Worm (Caenorhabditis elegans) whole organism, L4 larva: ENCODE results near the gene C49C3.15.

Experiments used
- F37D6.2 ChIP-seq: sonication (generic microtip); optimal IDR thresholded peaks from 2 replicates; lab custom pipeline; 2016; ENCODE audit warnings: mild to moderate bottlenecking, missing genetic modification characterization, missing compliant biosample characterization
- F49E8.2 ChIP-seq: sonication (generic microtip); optimal IDR thresholded peaks from 2 replicates; lab custom pipeline; 2016; ENCODE audit warnings: missing compliant biosample characterization, mild to moderate bottlenecking, missing genetic modification characterization, borderline replicate concordance
- T20F7.1 ChIP-seq: fragments of 200-800 bp; sonication (Bioruptor generic); optimal IDR thresholded peaks from 2 replicates; lab custom pipeline; 2018; ENCODE audit warnings: mild to moderate bottlenecking, missing genetic modification characterization, missing compliant biosample characterization
- T26A8.4 ChIP-seq: fragments of 200-800 bp; sonication (Bioruptor generic); IDR thresholded peaks from 2 replicates; pipeline ENCODE4 v1.3.6; 2022; ENCODE audit warnings: missing genetic modification characterization, missing compliant biosample characterization
- Y5F2A.4 ChIP-seq: fragments of 200-800 bp; sonication (Bioruptor generic); optimal IDR thresholded peaks from 2 replicates; lab custom pipeline; 2018; ENCODE audit warnings: mild to moderate bottlenecking, missing genetic modification characterization, missing compliant biosample characterization
- ZK337.2 ChIP-seq: fragments of 200-800 bp; sonication (Bioruptor generic); IDR thresholded peaks from 2 replicates; pipeline ENCODE4 v1.3.6; 2022; ENCODE audit warnings: missing genetic modification reagents, missing genetic modification characterization, missing compliant biosample characterization
- aha-1 ChIP-seq: fragments of 150-350 bp; peaks from one replicate; lab custom pipeline; 2014; ENCODE audit warnings: missing biosample characterization, missing genetic modification characterization
- aly-2 ChIP-seq: sonication (generic microtip); optimal IDR thresholded peaks from 2 replicates; lab custom pipeline; 2018; ENCODE audit warnings: missing biosample characterization, missing genetic modification characterization
- arid-1 ChIP-seq: fragments of 200-800 bp; sonication (Bioruptor generic); conservative IDR thresholded peaks from 2 replicates; pipeline ENCODE4 v1.3.6; 2022; ENCODE audit warnings: missing genetic modification reagents, missing genetic modification characterization, missing compliant biosample characterization
- ceh-32 ChIP-seq: sonication (generic microtip); optimal IDR thresholded peaks from 2 replicates; lab custom pipeline; 2016; ENCODE audit warnings: mild to moderate bottlenecking, missing genetic modification characterization, missing compliant biosample characterization; ENCODE audit not compliant: poor library complexity
- ceh-62 ChIP-seq: sonication (generic microtip); optimal IDR thresholded peaks from 2 replicates; lab custom pipeline; 2017; ENCODE audit warnings: missing biosample characterization, missing genetic modification characterization
- ces-1 ChIP-seq: fragments of 150-350 bp; sonication (generic microtip); optimal IDR thresholded peaks from 4 replicates; lab custom pipeline; 2014; ENCODE audit warnings: missing biosample characterization, missing genetic modification reagents, missing genetic modification characterization
- ctbp-1 ChIP-seq: fragments of 200-800 bp; sonication (Bioruptor generic); IDR thresholded peaks from 2 replicates; pipeline ENCODE4 v1.3.6; 2022; ENCODE audit warnings: missing genetic modification reagents, missing genetic modification characterization, missing compliant biosample characterization
- daf-16 ChIP-seq, 3 experiments: sonication (generic microtip); optimal IDR thresholded peaks; 2 replicates each; lab custom pipeline; 2016 to 2017; ENCODE audit warnings: missing genetic modification characterization in 3 of 3, missing genetic modification reagents in 3 of 3, mild to moderate bottlenecking in 2 of 3, missing compliant biosample characterization in 2 of 3, missing biosample characterization in 1 of 3, moderate library complexity in 1 of 3
- daf-8 ChIP-seq: fragments of 200-800 bp; sonication (Bioruptor generic); IDR thresholded peaks from 2 replicates; pipeline ENCODE4 v1.3.6; 2022; ENCODE audit warnings: missing genetic modification characterization, missing compliant biosample characterization
- dmd-6 ChIP-seq: fragments of 200-800 bp; sonication (Bioruptor generic); IDR thresholded peaks from 2 replicates; pipeline ENCODE4 v1.3.6; 2022; ENCODE audit warnings: missing genetic modification reagents, missing genetic modification characterization, missing compliant biosample characterization
- dmd-9 ChIP-seq: fragments of 200-800 bp; sonication (Bioruptor generic); IDR thresholded peaks from 2 replicates; pipeline ENCODE4 v1.3.6; 2022; ENCODE audit warnings: missing genetic modification reagents, missing genetic modification characterization, missing compliant biosample characterization
- dve-1 ChIP-seq: sonication (generic microtip); optimal IDR thresholded peaks from 2 replicates; lab custom pipeline; 2017; ENCODE audit warnings: antibody characterized with exemption, mild to moderate bottlenecking, missing genetic modification characterization, missing compliant biosample characterization; ENCODE audit not compliant: insufficient read depth
- egl-27 ChIP-seq: sonication (generic microtip); optimal IDR thresholded peaks from 3 replicates; lab custom pipeline; 2017; ENCODE audit warnings: missing biosample characterization, missing genetic modification reagents, missing genetic modification characterization
- egl-43 ChIP-seq: fragments of 200-800 bp; sonication (Bioruptor generic); IDR thresholded peaks from 2 replicates; pipeline ENCODE4 v1.3.6; 2022; ENCODE audit warnings: missing genetic modification reagents, missing genetic modification characterization, missing compliant biosample characterization
- fos-1 ChIP-seq: fragments of 150-350 bp; optimal IDR thresholded peaks from 2 replicates; lab custom pipeline; 2014; ENCODE audit warnings: missing biosample characterization, missing genetic modification characterization
- hif-1 ChIP-seq, 2 experiments: sonication (generic microtip); optimal IDR thresholded peaks; 2 replicates each; lab custom pipeline; 2016 to 2017; ENCODE audit warnings: missing compliant biosample characterization in 2 of 2, missing genetic modification characterization in 2 of 2, missing genetic modification reagents in 2 of 2, missing genotype in 2 of 2, mild to moderate bottlenecking in 1 of 2
- hlh-11 ChIP-seq: fragments of 200-800 bp; sonication (Bioruptor generic); optimal IDR thresholded peaks from 2 replicates; lab custom pipeline; 2018; ENCODE audit warnings: mild to moderate bottlenecking, missing genetic modification characterization, missing compliant biosample characterization
- lin-1 ChIP-seq: fragments of 200-800 bp; sonication (Bioruptor generic); IDR thresholded peaks from 2 replicates; pipeline ENCODE4 v1.3.6; 2022; ENCODE audit warnings: missing genetic modification reagents, missing genetic modification characterization, missing compliant biosample characterization
- lin-29 ChIP-seq: fragments of 200-800 bp; sonication (Bioruptor generic); IDR thresholded peaks from 2 replicates; pipeline ENCODE4 v1.3.6; 2022; ENCODE audit warnings: missing genetic modification reagents, missing genetic modification characterization, missing compliant biosample characterization
- lin-38 ChIP-seq: fragments of 200-800 bp; sonication (Bioruptor generic); IDR thresholded peaks from 2 replicates; pipeline ENCODE4 v1.3.6; 2022; ENCODE audit warnings: missing genetic modification reagents, missing genetic modification characterization, missing compliant biosample characterization
- lsy-2 ChIP-seq, 2 experiments: fragments of 150-350 bp in 1 of 2; sonication (generic microtip) in 1 of 2; optimal IDR thresholded peaks; 2 replicates each; lab custom pipeline; 2014 to 2017; ENCODE audit warnings: missing biosample characterization in 2 of 2, missing genetic modification characterization in 2 of 2
- madf-9 ChIP-seq: fragments of 200-800 bp; sonication (Bioruptor generic); conservative IDR thresholded peaks from 2 replicates; pipeline ENCODE4 v1.3.6; 2022; ENCODE audit warnings: missing genetic modification reagents, missing genetic modification characterization, missing compliant biosample characterization
- mes-2 ChIP-seq: sonication (generic microtip); optimal IDR thresholded peaks from 2 replicates; lab custom pipeline; 2016; ENCODE audit warnings: missing genotype, mild to moderate bottlenecking, missing genetic modification characterization, missing compliant biosample characterization; ENCODE audit not compliant: poor library complexity, severe bottlenecking
- nhr-10 ChIP-seq: fragments of 150-350 bp; optimal IDR thresholded peaks from 2 replicates; lab custom pipeline; 2014; ENCODE audit warnings: missing biosample characterization, missing genetic modification characterization
- nhr-41 ChIP-seq: fragments of 200-800 bp; sonication (Bioruptor generic); IDR thresholded peaks from 2 replicates; pipeline ENCODE4 v1.3.6; 2022; ENCODE audit warnings: missing genetic modification reagents, missing genetic modification characterization, missing compliant biosample characterization
- nhr-77 ChIP-seq: fragments of 150-350 bp; optimal IDR thresholded peaks from 2 replicates; lab custom pipeline; 2014; ENCODE audit warnings: missing biosample characterization, missing genetic modification characterization
- pha-4 ChIP-seq, 2 experiments: fragments of 150-350 bp in 1 of 2; fragments of 200-800 bp in 1 of 2; sonication (Bioruptor generic) in 1 of 2; IDR thresholded peaks in 1 of 2; optimal IDR thresholded peaks in 1 of 2; 2 replicates each; pipeline versions ENCODE4 v1.3.6 to Lab custom; 2014 to 2022; ENCODE audit warnings: missing genetic modification characterization in 2 of 2, missing genetic modification reagents in 2 of 2, missing biosample characterization in 1 of 2, missing compliant biosample characterization in 1 of 2
- php-3 ChIP-seq: fragments of 200-800 bp; sonication (Bioruptor generic); IDR thresholded peaks from 2 replicates; pipeline ENCODE4 v1.3.6; 2022; ENCODE audit warnings: missing genetic modification reagents, missing genetic modification characterization, missing compliant biosample characterization
- pqm-1 ChIP-seq: sonication (generic microtip); optimal IDR thresholded peaks from 2 replicates; lab custom pipeline; 2017; ENCODE audit warnings: missing biosample characterization, missing genetic modification characterization
- rbr-2 ChIP-seq: sonication (generic microtip); optimal IDR thresholded peaks from 2 replicates; lab custom pipeline; 2016; ENCODE audit warnings: missing genotype, missing genetic modification characterization, missing compliant biosample characterization
- set-16 ChIP-seq: fragments of 200-800 bp; sonication (Bioruptor generic); IDR thresholded peaks from 2 replicates; pipeline ENCODE4 v1.3.6; 2022; ENCODE audit warnings: missing genetic modification reagents, missing genetic modification characterization, missing compliant biosample characterization
- unc-39 ChIP-seq: sonication (generic microtip); optimal IDR thresholded peaks from 2 replicates; lab custom pipeline; 2017; ENCODE audit warnings: missing biosample characterization, missing genetic modification characterization
- unc-62 ChIP-seq, 3 experiments: fragments of 150-350 bp in 1 of 3; sonication (generic microtip); optimal IDR thresholded peaks in 2 of 3; peaks in 1 of 3; 1 replicate in 1 of 3; 2 replicates in 2 of 3; lab custom pipeline; 2014 to 2017; ENCODE audit warnings: missing biosample characterization in 3 of 3, missing genetic modification characterization in 3 of 3, missing genetic modification reagents in 3 of 3, missing genotype in 1 of 3
- vab-7 ChIP-seq: fragments of 200-800 bp; sonication (Bioruptor generic); IDR thresholded peaks from 2 replicates; pipeline ENCODE4 v1.3.6; 2022; ENCODE audit warnings: missing genetic modification reagents, missing genetic modification characterization, missing compliant biosample characterization
- zip-2 ChIP-seq: fragments of 150-350 bp; optimal IDR thresholded peaks from 2 replicates; lab custom pipeline; 2014; ENCODE audit warnings: missing biosample characterization, missing genetic modification characterization

C49C3.15 gene

DNA sequence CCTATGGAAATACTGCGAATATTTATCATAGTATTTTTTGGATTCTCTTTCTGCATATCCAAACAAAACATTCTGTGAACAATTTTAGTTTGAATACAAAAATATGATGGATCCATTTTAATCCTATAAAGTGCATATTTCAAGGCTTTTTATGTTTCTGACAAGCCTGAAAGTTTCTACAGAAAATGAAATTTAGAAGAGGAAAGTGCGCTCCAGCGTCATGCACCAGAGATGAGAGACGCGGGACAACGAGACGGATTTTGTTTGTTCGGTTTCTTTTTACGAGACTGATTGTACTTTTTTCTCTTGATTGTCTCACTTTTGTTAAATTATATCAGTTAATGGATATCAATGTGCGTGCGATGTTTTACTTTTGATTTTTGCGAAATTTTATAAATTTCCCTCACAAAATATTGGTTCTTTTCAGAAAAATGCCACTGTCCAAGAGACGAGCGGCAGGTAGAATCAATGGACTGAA lies 2.9 kb upstream of the C49C3.15 start, which contains the start of gene C49C3.6 (continued):
- TF ChIP-seq egl-27 (tag; lab: Kevin White, UChicago), result no peak
- TF ChIP-seq F49E8.2 (tag; lab: Kevin White, UChicago), result no peak
- peak; percentile 28 for TF ChIP-seq mes-2 (tag; lab: Kevin White, UChicago)
- no peak for TF ChIP-seq ctbp-1 (GFP tag; lab: Robert Waterston, UW)
- no peak for TF ChIP-seq dve-1
- peak; percentile 72 for TF ChIP-seq lin-38 (GFP tag; lab: Robert Waterston, UW)
- TF ChIP-seq, all 104 proteins: peak for 5

DNA sequence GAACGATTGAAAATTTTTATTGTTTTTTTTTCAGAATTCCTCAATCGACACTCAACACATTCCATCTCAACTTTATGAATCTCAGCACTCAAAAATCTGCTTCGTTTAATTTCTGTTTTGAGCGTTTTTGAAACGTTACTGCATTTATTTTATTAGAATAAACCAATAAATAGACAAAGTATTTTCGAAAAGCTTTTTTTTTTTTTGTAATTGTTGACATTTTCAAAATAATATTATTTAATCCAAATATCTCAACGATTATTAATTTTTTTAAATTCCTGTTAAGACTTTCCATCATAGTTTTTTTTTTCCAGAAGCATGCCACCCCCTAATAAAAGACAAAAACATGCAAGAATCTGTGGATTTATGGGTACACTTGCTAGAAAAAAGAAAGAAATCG lies 1.8 kb upstream of the C49C3.15 start, which contains the start of gene C49C3.7:
TSS of gene C49C3.7 (plus strand) at position 301 of the 400 bp plus-strand sequence.
- TF ChIP-seq unc-62 (GFP tag; optimal IDR thresholded peaks at IDR 0.05 in 1 of 2; lab: Kevin White, UChicago) (no peak), unc-62 (tag; optimal IDR thresholded peaks at IDR 0.05; lab: Kevin White, UChicago) (no peak), aha-1 (tag; lab: Kevin White, UChicago) (peak; percentile 86), egl-27 (tag; lab: Kevin White, UChicago) (no peak), unc-39 (no peak), ceh-32 (no peak), php-3 (GFP tag; lab: Robert Waterston, UW) (no peak)

DNA sequence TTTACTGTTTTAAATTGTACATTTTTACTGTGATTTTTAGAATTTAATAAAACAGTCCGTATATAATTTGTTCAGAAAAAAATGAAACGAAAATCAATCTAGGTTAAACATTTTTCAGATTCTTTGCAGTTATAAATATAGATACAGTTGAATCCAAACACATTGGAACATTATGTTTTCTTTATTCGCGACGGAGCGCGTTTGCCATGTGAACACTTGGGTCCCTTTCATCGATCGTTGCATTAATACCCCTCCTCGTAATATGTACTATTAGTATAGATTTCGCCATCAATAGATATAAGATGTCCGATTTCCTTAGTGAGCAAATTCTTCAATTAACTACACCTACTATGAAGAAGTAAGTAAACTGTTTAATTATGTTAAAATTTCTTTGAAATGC lies 1.0 kb downstream of the C49C3.15 start, which contains the start of gene C49C3.8:
TSS of gene C49C3.8 (plus strand) at position 173 of the 400 bp plus-strand sequence.
- TF ChIP-seq mes-2 (tag; lab: Kevin White, UChicago) (peak; percentile 27), F37D6.2 (tag; lab: Kevin White, UChicago) (no peak), lin-38 (GFP tag; lab: Robert Waterston, UW) (peak; percentile 40), vab-7 (no peak), lsy-2 (tag; optimal IDR thresholded peaks at IDR 0.05; lab: Kevin White, UChicago) (peak in 1 of 2 experiments; percentile 51), aha-1 (tag; lab: Kevin White, UChicago) (peak; percentile 79)

DNA sequence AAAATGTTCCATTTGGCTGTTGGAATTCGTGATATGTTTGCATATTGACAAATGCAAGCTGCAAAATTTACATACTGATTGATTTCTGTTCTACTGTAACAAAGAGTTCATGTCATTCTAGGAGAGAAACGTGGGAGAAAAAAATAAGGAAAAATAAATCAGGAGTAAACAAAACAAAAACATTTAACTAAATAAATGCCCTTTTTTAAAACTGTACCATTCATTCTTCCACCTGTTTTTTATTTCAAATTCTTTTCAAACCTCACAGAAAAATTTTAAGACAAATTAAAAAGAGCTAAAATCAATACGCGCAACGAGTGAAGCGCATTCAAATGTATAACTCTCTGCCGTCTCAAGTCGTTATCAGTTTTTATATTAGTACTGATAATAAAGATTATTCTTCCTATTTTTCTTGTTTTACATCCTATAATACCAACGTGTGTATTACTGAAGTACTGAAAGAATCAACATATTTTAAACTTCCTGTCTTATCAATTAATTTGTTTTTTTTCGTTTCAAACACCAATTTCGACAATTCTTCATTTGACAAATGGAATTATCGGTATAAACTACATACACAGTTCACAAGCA lies 5.0 kb downstream of the C49C3.15 start, which contains the start of gene C49C3.10:
TSS of gene C49C3.10 (minus strand) at position 51 of the 591 bp plus-strand sequence.
- TF ChIP-seq ZK337.2 (GFP tag; lab: Robert Waterston, UW) (no peak), lin-1 (GFP tag; lab: Robert Waterston, UW) (no peak), aly-2 (tag; lab: Kevin White, UChicago) (no peak), zip-2 (tag; lab: Kevin White, UChicago) (no peak), fos-1 (tag; lab: Kevin White, UChicago) (no peak), dmd-9 (no peak), pqm-1 (tag; lab: Kevin White, UChicago) (peak; percentile 72), T26A8.4 (GFP tag; lab: Robert Waterston, UW) (no peak), nhr-41 (GFP tag; lab: Robert Waterston, UW) (no peak), nhr-77 (tag; lab: Kevin White, UChicago) (peak; percentile 79), hif-1 (tag; optimal IDR thresholded peaks at IDR 0.05; lab: Kevin White, UChicago) (no peak), madf-9 (no peak), lin-29 (GFP tag; lab: Robert Waterston, UW) (no peak), T20F7.1 (GFP tag; lab: Kevin White, UChicago) (no peak), lsy-2 (tag; optimal IDR thresholded peaks at IDR 0.05; lab: Kevin White, UChicago) (no peak), dmd-6 (GFP tag; lab: Robert Waterston, UW) (peak; percentile 46), daf-16 (GFP tag; optimal IDR thresholded peaks at IDR 0.05; lab: Kevin White, UChicago) (no peak), daf-16 (tag; optimal IDR thresholded peaks at IDR 0.05; lab: Kevin White, UChicago) (peak; percentile 94), rbr-2 (tag; lab: Kevin White, UChicago) (no peak), hlh-11 (peak; percentile 54), ceh-62 (tag; lab: Kevin White, UChicago) (no peak), nhr-10 (no peak), set-16 (GFP tag; lab: Robert Waterston, UW) (no peak), daf-8 (no peak), unc-62 (GFP tag; optimal IDR thresholded peaks at IDR 0.05 in 1 of 2; lab: Kevin White, UChicago) (peak in 1 of 2 experiments; percentile 20), unc-62 (tag; optimal IDR thresholded peaks at IDR 0.05; lab: Kevin White, UChicago) (no peak), pha-4 (GFP tag; IDR thresholded peaks at IDR 0.05; lab: Robert Waterston, UW) (no peak), pha-4 (tag; optimal IDR thresholded peaks at IDR 0.05; lab: Kevin White, UChicago) (no peak), egl-43 (GFP tag; lab: Robert Waterston, UW) (no peak), Y5F2A.4 (GFP tag; lab: Kevin White, UChicago) (no peak), dve-1 (peak; percentile 66), ces-1 (no peak), arid-1 (GFP tag; lab: Robert Waterston, UW) (no peak)
